Fruit fly (Drosophila melanogaster) whole organism, wandering third instar larva: Measurements from ENCODE around the gene CG1582.

Experiments used
- CG9705 ChIP-seq: fragments of 200-800 bp; sonication (Bioruptor generic); optimal IDR thresholded peaks from 2 replicates; lab custom pipeline; 2018; ENCODE audit warnings: missing biosample characterization, mild to moderate bottlenecking, missing genetic modification characterization
- GATAd ChIP-seq: sonication (Bioruptor generic); optimal IDR thresholded peaks from 2 replicates; lab custom pipeline; 2016; ENCODE audit warnings: missing biosample characterization, missing genetic modification characterization
- h ChIP-seq: fragments of 200-800 bp; sonication (Bioruptor generic); optimal IDR thresholded peaks from 3 replicates; lab custom pipeline; 2016; ENCODE audit warnings: missing biosample characterization, mild to moderate bottlenecking, missing genetic modification characterization
- lola ChIP-seq: fragments of >200 bp; optimal IDR thresholded peaks from 2 replicates; lab custom pipeline; 2017; ENCODE audit warnings: missing biosample characterization, missing genetic modification characterization

dm6 chrX:10921665-10922064 lies 22.6 kb upstream of the CG1582 start:
- TF ChIP-seq lola (GFP tag; lab: Kevin White, UChicago) (no peak), GATAd (GFP tag; lab: Kevin White, UChicago) (no peak), h (GFP tag; lab: Kevin White, UChicago) (no peak), CG9705 (GFP tag; lab: Kevin White, UChicago) (no peak)
